Worm (Caenorhabditis elegans): ENCODE results near the gene cutl-26.

DNA sequence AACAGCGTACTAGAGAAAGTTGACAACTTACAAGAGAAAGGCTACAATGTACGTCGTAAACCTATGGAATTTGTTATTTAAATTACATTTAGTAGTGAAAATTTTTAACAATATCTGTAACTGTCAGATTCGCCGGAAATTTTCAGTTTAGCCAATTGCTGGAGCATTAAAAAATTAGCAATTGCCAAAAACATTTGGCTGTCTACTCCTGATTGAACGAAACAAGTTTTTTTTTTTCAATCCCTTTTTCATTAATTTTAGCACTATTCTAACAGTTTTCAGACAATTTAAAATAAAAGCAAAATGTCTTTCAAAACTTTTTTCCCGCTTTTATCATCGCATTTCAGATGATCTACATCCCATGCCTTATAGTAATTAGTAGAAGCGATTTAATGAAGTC is 49.4 kb upstream of the cutl-26 start:
- no peak for TF ChIP-seq skn-1 (tag; optimal IDR thresholded peaks at IDR 0.05)
- no peak for TF ChIP-seq T20F7.1 (GFP tag; optimal IDR thresholded peaks at IDR 0.05)
- TF ChIP-seq gei-8 (GFP tag; optimal IDR thresholded peaks at IDR 0.05), result no peak
- no peak for TF ChIP-seq ceh-44 (GFP tag; IDR thresholded peaks at IDR 0.05)
- TF ChIP-seq R02D3.7 (tag; optimal IDR thresholded peaks at IDR 0.05), result no peak
- TF ChIP-seq pha-4 (GFP tag; IDR thresholded peaks at IDR 0.05), result no peak
- TF ChIP-seq pha-4 (tag; optimal IDR thresholded peaks at IDR 0.05), result no peak
- TF ChIP-seq snpc-4 (tag; optimal IDR thresholded peaks at IDR 0.05), result no peak
- no peak for TF ChIP-seq ama-1 (optimal IDR thresholded peaks at IDR 0.05)
- no peak for TF ChIP-seq Y75B8A.6 (GFP tag; IDR thresholded peaks at IDR 0.05)
- no peak for TF ChIP-seq nhr-237 (tag; optimal IDR thresholded peaks at IDR 0.05)
- TF ChIP-seq lim-7 (GFP tag; IDR thresholded peaks at IDR 0.05), result no peak
- no peak for TF ChIP-seq daf-19 (GFP tag; conservative IDR thresholded peaks at IDR 0.05)
- TF ChIP-seq hif-1 (tag; optimal IDR thresholded peaks at IDR 0.05), result no peak
- no peak for TF ChIP-seq ceh-28 (tag; optimal IDR thresholded peaks at IDR 0.05)

Data from whole organism, L4 larva.